Fruit fly (Drosophila melanogaster) whole organism, embryonic: ENCODE results near the gene CG13314.

Experiments
- Bteb2 ChIP-seq: fragments of 200-800 bp; sonication (Bioruptor generic); optimal IDR thresholded peaks from 2 replicates; lab custom pipeline; 2016; ENCODE audit warnings: missing biosample characterization, missing genetic modification characterization
- CG10147 ChIP-seq: fragments of 200-800 bp; sonication (Bioruptor generic); optimal IDR thresholded peaks from 2 replicates; lab custom pipeline; 2019; ENCODE audit warnings: missing biosample characterization, mild to moderate bottlenecking, missing genetic modification characterization, moderate library complexity
- CG10543 ChIP-seq: fragments of 200-800 bp; sonication (Bioruptor generic); optimal IDR thresholded peaks from 3 replicates; lab custom pipeline; 2017; ENCODE audit warnings: missing biosample characterization, mild to moderate bottlenecking, missing genetic modification characterization, moderate library complexity
- CG12769 ChIP-seq: fragments of 200-800 bp; sonication (Bioruptor generic); optimal IDR thresholded peaks from 2 replicates; lab custom pipeline; 2019; ENCODE audit warnings: missing biosample characterization, mild to moderate bottlenecking, missing genetic modification characterization, moderate library complexity
- CG13894 ChIP-seq: fragments of 200-800 bp; sonication (Bioruptor generic); optimal IDR thresholded peaks from 3 replicates; lab custom pipeline; 2018; ENCODE audit warnings: missing biosample characterization, mild to moderate bottlenecking, missing genetic modification characterization, moderate library complexity
- CG15011 ChIP-seq: fragments of 200-800 bp; sonication (Bioruptor generic); optimal IDR thresholded peaks from 3 replicates; lab custom pipeline; 2018; ENCODE audit warnings: missing biosample characterization, mild to moderate bottlenecking, missing genetic modification characterization
- CG17612 ChIP-seq: fragments of 200-800 bp; sonication (Bioruptor generic); IDR thresholded peaks from 2 replicates; pipeline ENCODE4 v1.3.6; 2022; ENCODE audit warnings: missing biosample characterization, missing genetic modification characterization
- CG2202 ChIP-seq: fragments of 200-800 bp; sonication (Bioruptor generic); optimal IDR thresholded peaks from 2 replicates; lab custom pipeline; 2018; ENCODE audit warnings: missing biosample characterization, mild to moderate bottlenecking, missing genetic modification characterization
- CG30431 ChIP-seq: fragments of 200-800 bp; sonication (Bioruptor generic); optimal IDR thresholded peaks from 2 replicates; lab custom pipeline; 2017; ENCODE audit warnings: missing biosample characterization, missing genetic modification characterization
- CG3065 ChIP-seq: fragments of 200-800 bp; sonication (Bioruptor generic); optimal IDR thresholded peaks from 2 replicates; lab custom pipeline; 2016; ENCODE audit warnings: missing biosample characterization, missing genetic modification characterization
- CG6272 ChIP-seq: fragments of 200-800 bp; sonication (Bioruptor generic); IDR thresholded peaks from 2 replicates; pipeline ENCODE4 v1.3.6; 2022; ENCODE audit warnings: missing biosample characterization, missing genetic modification characterization
- CG6689 ChIP-seq: fragments of 200-800 bp; sonication (Bioruptor generic); IDR thresholded peaks from 2 replicates; pipeline ENCODE4 v1.3.6; 2022; ENCODE audit warnings: missing biosample characterization, missing genetic modification characterization
- CG8765 ChIP-seq: fragments of 200-800 bp; sonication (Bioruptor generic); IDR thresholded peaks from 2 replicates; pipeline ENCODE4 v1.3.6; 2022; ENCODE audit warnings: missing biosample characterization, missing genetic modification characterization
- CG9876 ChIP-seq: fragments of 200-800 bp; sonication (Bioruptor generic); optimal IDR thresholded peaks from 2 replicates; lab custom pipeline; 2016; ENCODE audit warnings: missing biosample characterization, missing genetic modification characterization
- D19A ChIP-seq: fragments of 200-800 bp; optimal IDR thresholded peaks from 3 replicates; lab custom pipeline; 2019; ENCODE audit warnings: missing biosample characterization, mild to moderate bottlenecking, missing genetic modification characterization, moderate library complexity
- Dip3 ChIP-seq: fragments of 200-800 bp; sonication (Bioruptor generic); optimal IDR thresholded peaks from 3 replicates; lab custom pipeline; 2016; ENCODE audit warnings: missing biosample characterization, missing genetic modification characterization
- Eip74EF ChIP-seq, 2 experiments: fragments of 200-800 bp in 1 of 2; fragments of >200 bp in 1 of 2; sonication (Bioruptor generic) in 1 of 2; optimal IDR thresholded peaks; 2 replicates each; lab custom pipeline; 2017 to 2019; ENCODE audit warnings: missing biosample characterization in 2 of 2, missing genetic modification characterization in 2 of 2, mild to moderate bottlenecking in 1 of 2, moderate library complexity in 1 of 2
- HHEX ChIP-seq: fragments of 200-800 bp; sonication (Bioruptor generic); optimal IDR thresholded peaks from 3 replicates; lab custom pipeline; 2017; ENCODE audit warnings: missing biosample characterization, mild to moderate bottlenecking, missing genetic modification characterization, missing genetic modification reagents
- Hr3 ChIP-seq: fragments of 200-800 bp; sonication (Bioruptor generic); optimal IDR thresholded peaks from 3 replicates; lab custom pipeline; 2016; ENCODE audit warnings: missing biosample characterization, missing genetic modification characterization
- Jarid2 ChIP-seq: fragments of 200-800 bp; sonication (Bioruptor generic); optimal IDR thresholded peaks from 3 replicates; lab custom pipeline; 2017; ENCODE audit warnings: mild to moderate bottlenecking, missing biosample characterization, missing genetic modification reagents, missing genetic modification characterization
- Lim3 ChIP-seq: fragments of 200-800 bp; sonication (Bioruptor generic); IDR thresholded peaks from 2 replicates; pipeline ENCODE4 v1.3.6; 2022; ENCODE audit warnings: missing biosample characterization, missing genetic modification characterization
- Med ChIP-seq: fragments of 200-800 bp; sonication (Bioruptor generic); peaks from one replicate; lab custom pipeline; 2016; ENCODE audit warnings: missing biosample characterization, missing genetic modification characterization, mild to moderate bottlenecking, inconsistent platforms, moderate library complexity
- Nf-YB ChIP-seq: fragments of 200-800 bp; sonication (Bioruptor generic); optimal IDR thresholded peaks from 3 replicates; lab custom pipeline; 2019; ENCODE audit warnings: missing biosample characterization, mild to moderate bottlenecking, missing genetic modification characterization, moderate library complexity
- Nf-YC ChIP-seq: fragments of 200-800 bp; optimal IDR thresholded peaks from 3 replicates; lab custom pipeline; 2019; ENCODE audit warnings: missing biosample characterization, mild to moderate bottlenecking, missing genetic modification characterization, moderate library complexity
- Optix ChIP-seq: fragments of 200-800 bp; sonication (Bioruptor generic); IDR thresholded peaks from 3 replicates; pipeline ENCODE4 v1.3.6; 2022; ENCODE audit warnings: missing biosample characterization, missing genetic modification characterization
- Poxn ChIP-seq: fragments of 200-800 bp; sonication (Bioruptor generic); IDR thresholded peaks from 2 replicates; pipeline ENCODE4 v1.3.6; 2022; ENCODE audit warnings: missing biosample characterization, missing genetic modification characterization
- Ravus ChIP-seq: fragments of 200-800 bp; sonication (Bioruptor generic); IDR thresholded peaks from 2 replicates; pipeline ENCODE4 v1.3.6; 2022; ENCODE audit warnings: missing biosample characterization, missing genetic modification characterization
- Ssrp ChIP-seq: fragments of 200-800 bp; sonication (Bioruptor generic); optimal IDR thresholded peaks from 2 replicates; lab custom pipeline; 2018; ENCODE audit warnings: missing biosample characterization, mild to moderate bottlenecking, missing genetic modification characterization, moderate library complexity
- abd-A ChIP-seq: fragments of 200-800 bp; sonication (Bioruptor generic); optimal IDR thresholded peaks from 3 replicates; lab custom pipeline; 2019; ENCODE audit warnings: missing biosample characterization, mild to moderate bottlenecking, missing genetic modification characterization, moderate library complexity
- ap ChIP-seq: fragments of 200-800 bp; sonication (Bioruptor generic); IDR thresholded peaks from 2 replicates; pipeline ENCODE4 v1.3.6; 2022; ENCODE audit warnings: missing biosample characterization, missing genetic modification characterization
- bab2 ChIP-seq: fragments of 200-800 bp; sonication (Bioruptor generic); optimal IDR thresholded peaks from 2 replicates; lab custom pipeline; 2016; ENCODE audit warnings: missing biosample characterization, missing genetic modification characterization
- cato ChIP-seq: fragments of 200-800 bp; sonication (Bioruptor generic); optimal IDR thresholded peaks from 2 replicates; lab custom pipeline; 2016; ENCODE audit warnings: missing biosample characterization, missing genetic modification characterization, borderline replicate concordance
- chinmo ChIP-seq: fragments of 200-800 bp; sonication (Bioruptor generic); IDR thresholded peaks from 4 replicates; pipeline ENCODE4 v1.3.6; 2022; ENCODE audit warnings: missing biosample characterization, missing genetic modification characterization; ENCODE audit not compliant: partially characterized antibody
- ci ChIP-seq: fragments of 200-800 bp; sonication (Bioruptor generic); IDR thresholded peaks from 3 replicates; pipeline ENCODE4 v1.3.6; 2022; ENCODE audit warnings: missing biosample characterization, missing genetic modification characterization
- crol ChIP-seq: fragments of 200-800 bp; sonication (Bioruptor generic); IDR thresholded peaks from 2 replicates; pipeline ENCODE4 v1.3.6; 2022; ENCODE audit warnings: missing biosample characterization, missing genetic modification characterization
- dimm ChIP-seq: fragments of 200-800 bp; sonication (Bioruptor generic); IDR thresholded peaks from 2 replicates; pipeline ENCODE4 v1.3.6; 2022; ENCODE audit warnings: missing biosample characterization, missing genetic modification characterization
- ems ChIP-seq: fragments of 200-800 bp; sonication (Bioruptor generic); optimal IDR thresholded peaks from 3 replicates; lab custom pipeline; 2016; ENCODE audit warnings: missing biosample characterization, missing genetic modification characterization
- grn ChIP-seq: fragments of 200-800 bp; sonication (Bioruptor generic); optimal IDR thresholded peaks from 3 replicates; lab custom pipeline; 2017; ENCODE audit warnings: missing biosample characterization, missing genetic modification characterization
- otp ChIP-seq: fragments of 200-800 bp; sonication (Bioruptor generic); IDR thresholded peaks from 3 replicates; pipeline ENCODE4, ENCODE4 v1.3.6; 2022; ENCODE audit warnings: missing biosample characterization, missing genetic modification characterization
- phol ChIP-seq: fragments of 200-800 bp; sonication (Bioruptor generic); optimal IDR thresholded peaks from 3 replicates; lab custom pipeline; 2018; ENCODE audit warnings: missing biosample characterization, mild to moderate bottlenecking, missing genetic modification characterization, moderate library complexity
- pros ChIP-seq: fragments of 200-800 bp; sonication (Bioruptor generic); optimal IDR thresholded peaks from 3 replicates; lab custom pipeline; 2019; ENCODE audit warnings: missing biosample characterization, mild to moderate bottlenecking, missing genetic modification characterization, moderate library complexity
- row ChIP-seq: fragments of 200-800 bp; sonication (Bioruptor generic); IDR thresholded peaks from 3 replicates; pipeline ENCODE4 v1.3.6; 2022; ENCODE audit warnings: missing biosample characterization, missing genetic modification characterization
- sens ChIP-seq: fragments of 200-800 bp; sonication (Bioruptor generic); peaks from one replicate; lab custom pipeline; 2016; ENCODE audit warnings: missing biosample characterization, missing genetic modification characterization
- sqz ChIP-seq: fragments of 200-800 bp; sonication (Bioruptor generic); optimal IDR thresholded peaks from 3 replicates; lab custom pipeline; 2018; ENCODE audit warnings: missing biosample characterization, mild to moderate bottlenecking, missing genetic modification characterization
- toy ChIP-seq: fragments of 200-800 bp; sonication (Bioruptor generic); IDR thresholded peaks from 2 replicates; pipeline ENCODE4 v1.3.6; 2022; ENCODE audit warnings: missing biosample characterization, missing genetic modification characterization
- zfh2 ChIP-seq: fragments of 200-800 bp; sonication (Bioruptor generic); optimal IDR thresholded peaks from 2 replicates; lab custom pipeline; 2016; ENCODE audit warnings: missing biosample characterization, missing genetic modification characterization

CG13314 gene

DNA sequence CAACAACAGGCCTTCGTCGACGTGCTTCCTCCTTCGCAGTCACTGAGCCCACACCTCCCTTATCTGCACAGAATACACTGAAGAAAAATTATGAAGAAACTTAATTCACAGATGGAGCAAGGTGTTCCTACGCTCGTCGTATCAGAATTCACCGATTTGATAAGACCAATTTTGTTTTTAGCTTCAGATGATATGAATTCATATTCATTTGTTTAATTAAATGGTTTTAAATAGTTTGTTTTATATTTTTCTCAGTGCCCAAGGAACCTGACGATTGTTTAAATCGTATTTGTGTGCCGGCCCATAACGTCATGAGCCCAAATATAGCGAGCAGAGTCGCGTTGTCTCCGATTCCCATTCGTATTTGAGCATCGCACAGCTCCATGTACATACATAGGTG is 42.0 kb downstream of the CG13314 start (continued):
- TF ChIP-seq Bteb2 (GFP tag; lab: Kevin White, UChicago) (peak; percentile 2), Poxn (GFP tag; lab: Robert Waterston, UW) (no peak), crol (GFP tag; lab: Robert Waterston, UW) (no peak), Hr3 (peak; percentile 52), CG10147 (GFP tag; lab: Kevin White, UChicago) (peak; percentile 32), sqz (GFP tag; lab: Kevin White, UChicago) (peak; percentile 11), CG30431 (GFP tag; lab: Kevin White, UChicago) (peak; percentile 77), bab2 (GFP tag; lab: Kevin White, UChicago) (peak; percentile 59), ap (GFP tag; lab: Robert Waterston, UW) (0 out of 2 replicates have a peak, but pooled peaks have one; percentile 12), Lim3 (GFP tag; lab: Robert Waterston, UW) (no peak), Dip3 (GFP tag; lab: Kevin White, UChicago) (peak; percentile 29), D19A (peak; percentile 70), cato (peak; percentile 21), CG6272 (GFP tag; lab: Robert Waterston, UW) (no peak), Ssrp (tag; lab: Kevin White, UChicago) (peak; percentile 58), grn (GFP tag; lab: Kevin White, UChicago) (peak; percentile 25), CG15011 (peak; percentile 9), ems (peak; percentile 14), toy (GFP tag; lab: Robert Waterston, UW) (no peak), otp (GFP tag; lab: Robert Waterston, UW) (peak; percentile 29; the same call in 1 of the 3 replicates), row (GFP tag; lab: Robert Waterston, UW) (peak; percentile 75), CG6689 (GFP tag; lab: Robert Waterston, UW) (peak; percentile 71)

DNA sequence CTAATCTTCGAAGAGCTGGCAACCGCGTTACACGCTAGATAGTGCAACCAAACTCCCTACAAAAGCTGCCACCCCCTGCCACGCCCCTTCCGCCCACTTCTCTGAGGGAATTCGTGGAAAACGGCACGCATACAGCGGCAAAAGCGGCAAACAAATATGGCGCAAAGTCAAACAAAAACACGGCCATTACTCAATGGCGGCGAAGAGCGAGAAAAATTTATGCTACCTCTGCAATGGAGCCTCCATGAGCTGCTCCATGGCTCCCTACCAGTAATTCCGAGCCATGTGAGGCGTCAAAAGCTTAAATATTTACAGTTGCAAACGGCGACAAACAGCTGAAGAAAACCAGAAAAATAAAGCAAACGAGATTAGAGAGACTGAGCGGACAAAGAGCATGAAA is 43.1 kb downstream of the CG13314 start:
- TF ChIP-seq Nf-YC (tag; lab: Kevin White, UChicago) (peak; percentile 58), phol (tag; lab: Kevin White, UChicago) (peak; percentile 34), Optix (GFP tag; lab: Robert Waterston, UW) (0 out of 3 replicates have a peak, but pooled peaks have one; percentile 7), zfh2 (GFP tag; lab: Kevin White, UChicago) (no peak), ci (GFP tag; lab: Robert Waterston, UW) (0 out of 3 replicates have a peak, but pooled peaks have one; percentile 37), Nf-YB (peak; percentile 57), Jarid2 (GFP tag; lab: Kevin White, UChicago) (peak; percentile 4), CG2202 (tag; lab: Kevin White, UChicago) (no peak), CG3065 (GFP tag; lab: Kevin White, UChicago) (peak; percentile 2), CG8765 (no peak), Med (GFP tag; lab: Kevin White, UChicago) (peak; percentile 33), HHEX (GFP tag; lab: Kevin White, UChicago) (peak; percentile 30), Poxn (GFP tag; lab: Robert Waterston, UW) (no peak), Ravus (GFP tag; lab: Robert Waterston, UW) (no peak)

DNA sequence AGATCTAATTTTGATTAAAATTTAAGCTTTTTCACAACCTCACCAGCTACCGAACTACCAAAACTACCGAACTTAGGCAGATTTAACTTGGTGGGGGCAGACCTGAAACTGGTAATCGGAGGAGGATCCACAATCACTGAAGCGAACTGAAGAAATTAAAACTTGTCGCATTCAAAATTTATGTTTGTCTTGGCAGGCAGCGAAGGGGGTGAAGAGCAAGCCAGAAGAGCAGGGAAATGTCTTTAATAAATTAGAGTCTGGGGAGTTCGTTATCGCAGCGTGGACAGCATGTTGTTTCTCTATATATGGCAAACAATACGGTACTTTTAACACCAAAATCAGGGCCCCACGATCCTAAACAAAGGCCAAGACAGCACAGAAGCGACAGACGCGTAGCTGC is 43.6 kb downstream of the CG13314 start:
- TF ChIP-seq abd-A (tag; lab: Kevin White, UChicago) = peak; percentile 96
- TF ChIP-seq CG13894 = peak; percentile 17
- peak; percentile 83 for TF ChIP-seq pros (GFP tag; lab: Kevin White, UChicago)
- TF ChIP-seq crol (GFP tag; lab: Robert Waterston, UW) = peak; percentile 58
- TF ChIP-seq CG17612 (GFP tag; lab: Robert Waterston, UW) = no peak
- no peak for TF ChIP-seq Optix (GFP tag; lab: Robert Waterston, UW)
- TF ChIP-seq CG9876 (GFP tag; lab: Kevin White, UChicago) = no peak
- TF ChIP-seq dimm (GFP tag; lab: Robert Waterston, UW) = no peak
- TF ChIP-seq chinmo (GFP tag; lab: Robert Waterston, UW) = 0 out of 4 replicates have a peak, but pooled peaks have one; percentile 13
- peak; percentile 47 for TF ChIP-seq sens
- peak in 1 of 2 experiments; percentile 26 for TF ChIP-seq Eip74EF (GFP tag; optimal IDR thresholded peaks at IDR 0.05; lab: Kevin White, UChicago)
- TF ChIP-seq CG12769 (tag; lab: Kevin White, UChicago) = peak; percentile 73
- TF ChIP-seq CG10543 (GFP tag; lab: Kevin White, UChicago) = peak; percentile 43
